Fruit fly (Drosophila melanogaster) ovary, adult (tissue): Measurements from ENCODE around the gene Osi17.

Experiments used
- CG17801 ChIP-seq: fragments of 200-800 bp; optimal IDR thresholded peaks from 2 replicates; lab custom pipeline; 2019; ENCODE audit warnings: missing biosample characterization, mild to moderate bottlenecking, missing genetic modification characterization, moderate library complexity; ENCODE audit not compliant: partially characterized antibody

The Osi17 gene

DNA sequence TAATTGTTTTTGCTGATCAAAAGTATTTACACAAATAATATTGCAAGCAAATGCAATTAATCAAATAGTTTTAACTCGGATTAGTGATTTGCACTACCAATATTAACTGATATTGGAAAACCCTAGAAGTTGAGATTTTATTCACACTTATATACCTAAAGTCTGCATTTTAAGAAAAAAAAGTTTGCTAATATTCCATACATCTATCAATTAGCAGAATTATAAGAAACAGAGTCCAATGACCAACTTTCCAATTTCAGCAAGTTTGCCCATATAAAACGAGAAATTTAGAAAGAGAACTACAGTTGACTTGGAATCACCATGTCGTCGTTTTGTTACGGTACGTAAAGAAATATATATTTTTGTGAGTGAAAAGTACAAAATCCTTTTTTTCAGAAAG lies 5.0 kb upstream of the Osi17 start, which contains the start of gene CG46026:
TSS of gene CG46026 (plus strand) at position 301 of the 400 bp plus-strand sequence.
- TF ChIP-seq CG17801 = no peak

DNA sequence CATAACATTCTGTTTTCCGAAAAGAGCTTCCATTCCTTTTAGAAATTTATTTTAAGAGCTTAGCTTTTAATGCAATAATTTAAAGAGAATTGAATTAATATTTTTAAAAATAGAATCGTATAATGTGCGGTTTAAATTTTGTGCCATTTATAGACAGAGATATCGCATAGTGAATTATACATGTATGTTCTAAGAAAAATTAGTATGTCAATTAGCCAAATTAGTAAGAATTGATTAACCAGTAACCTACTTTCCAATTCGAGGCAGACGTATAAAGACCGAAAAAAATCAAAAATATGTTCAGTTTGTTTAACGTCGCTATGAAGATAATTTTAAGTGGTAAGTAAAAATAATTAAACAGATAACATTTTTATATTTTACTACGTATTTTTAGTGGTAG lies 1.9 kb upstream of the Osi17 start, which contains the start of gene CG31560:
TSS of gene CG31560 (plus strand) at position 301 of the 400 bp plus-strand sequence.
- no peak for TF ChIP-seq CG17801

DNA sequence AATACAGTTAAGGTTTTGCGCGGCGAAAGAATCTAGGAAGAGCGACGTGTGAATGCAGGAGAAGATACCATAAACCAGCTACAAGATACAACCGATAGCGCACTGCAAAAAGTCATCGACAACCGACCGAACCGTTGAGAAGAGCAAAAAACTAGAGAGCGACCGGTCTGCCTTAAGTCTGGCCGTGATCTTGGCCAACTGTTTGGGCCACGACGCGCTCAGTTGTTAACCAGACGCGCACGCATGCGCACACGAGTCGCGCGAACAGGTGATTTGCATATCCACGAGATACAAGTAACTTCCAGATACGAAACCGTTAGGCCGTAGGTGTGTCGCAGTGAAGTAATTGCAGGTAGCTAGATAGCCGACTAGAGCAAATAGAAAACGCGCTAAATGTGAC lies 3.5 kb downstream of the Osi17 start:
- TF ChIP-seq CG17801 = no peak

DNA sequence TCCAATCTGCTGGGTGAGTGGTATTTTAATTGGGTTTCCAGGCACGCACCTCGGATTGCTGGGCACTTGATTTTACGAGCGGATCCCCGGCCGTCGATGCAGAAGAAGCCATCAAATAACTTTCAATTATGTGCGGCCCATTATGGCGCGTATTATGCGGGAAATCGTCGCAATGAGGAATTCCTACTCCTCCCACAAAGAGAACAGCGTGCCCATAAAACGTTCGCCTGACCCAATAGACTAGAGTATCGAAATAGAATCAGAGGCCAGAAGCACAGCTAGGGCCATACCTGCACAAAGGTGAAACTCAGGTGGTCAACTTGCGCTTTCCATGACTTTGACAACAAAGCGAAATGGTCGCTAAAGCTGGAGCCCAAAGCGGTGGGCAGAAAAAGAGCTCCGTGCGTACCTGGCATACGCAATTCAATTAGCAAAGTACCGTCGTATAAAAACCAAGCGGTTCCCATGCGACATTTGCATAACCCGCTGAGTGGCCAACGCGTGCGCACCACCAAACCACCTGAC lies 18.3 kb downstream of the Osi17 start, which contains the start of gene Osi18:
TSS of gene Osi18 (plus strand) at position 475 of the 525 bp plus-strand sequence.
- no peak for TF ChIP-seq CG17801

DNA sequence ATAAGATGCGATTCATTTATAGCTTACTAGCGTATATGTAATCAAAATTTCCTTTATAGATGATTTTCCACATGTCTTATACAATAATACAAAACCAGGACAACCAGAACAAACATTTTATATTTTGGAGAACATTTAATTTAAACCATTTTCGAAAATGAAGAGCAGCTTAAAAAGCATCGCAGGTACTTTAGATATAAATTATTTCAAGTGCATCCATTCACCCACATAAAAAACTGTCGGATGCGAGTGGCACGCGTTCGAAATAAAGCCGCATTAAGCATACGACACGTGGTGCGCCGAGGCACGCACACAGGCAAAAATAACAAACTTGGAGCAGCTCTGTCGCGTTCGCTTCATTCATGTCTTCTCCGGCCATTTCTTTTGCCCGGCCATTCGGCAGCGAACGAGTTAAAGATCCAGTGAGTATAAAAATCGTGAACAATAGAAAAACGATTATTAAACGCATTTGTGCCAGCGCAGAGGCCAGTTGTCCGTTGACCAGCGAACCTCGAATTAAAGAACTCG lies 23.4 kb downstream of the Osi17 start, which contains the start of gene Osi19:
TSS of gene Osi19 (plus strand) at position 457 of the 528 bp plus-strand sequence.
- TF ChIP-seq CG17801 = no peak

- no peak for TF ChIP-seq CG17801
Measured at dm6 chr3R:6337397-6337796, 25.8 kb downstream of the Osi17 start.

DNA sequence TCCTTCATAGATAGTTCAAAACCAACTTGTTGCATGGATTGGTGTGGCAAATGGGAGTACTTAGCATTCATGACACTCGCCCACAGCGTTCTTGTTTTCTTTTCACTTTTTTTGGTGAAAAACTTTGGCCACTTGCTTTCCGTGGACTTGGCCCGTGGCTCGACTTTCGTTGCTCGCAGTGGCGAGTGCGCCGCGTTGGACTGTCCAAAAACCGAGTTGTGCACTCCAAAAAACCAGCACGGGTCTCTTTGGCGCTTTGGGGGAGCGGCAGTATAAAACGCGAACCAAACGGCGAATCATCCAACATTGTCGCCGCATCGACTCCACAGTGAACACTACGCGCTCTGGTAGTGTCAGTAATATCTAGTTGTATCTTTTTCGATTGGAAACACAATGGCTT lies 28.2 kb downstream of the Osi17 start, which contains the start of gene Osi20:
TSS of gene Osi20 (plus strand) at position 301 of the 400 bp plus-strand sequence.
- no peak for TF ChIP-seq CG17801

DNA sequence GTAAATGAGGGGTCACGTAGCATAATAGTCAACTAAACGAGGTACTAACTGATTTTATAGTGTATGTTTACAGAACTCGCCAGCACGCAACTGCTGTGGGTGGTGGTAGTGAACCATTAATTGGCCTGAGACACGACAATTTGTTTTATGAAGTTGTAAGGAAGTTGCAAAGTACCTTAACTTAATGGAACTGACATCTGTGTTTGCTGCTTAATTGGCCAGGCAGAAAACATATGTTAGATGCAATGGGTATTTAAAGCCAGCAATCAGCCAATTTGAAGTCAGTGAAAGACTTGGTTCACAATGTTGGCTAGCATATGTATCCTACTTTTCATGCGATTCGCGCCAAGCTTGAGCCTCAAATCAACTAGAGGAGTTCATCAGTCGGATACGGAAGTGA lies 30.1 kb downstream of the Osi17 start, which contains the start of gene CG17917:
TSS of gene CG17917 (plus strand) at position 301 of the 400 bp plus-strand sequence.
- no peak for TF ChIP-seq CG17801

DNA sequence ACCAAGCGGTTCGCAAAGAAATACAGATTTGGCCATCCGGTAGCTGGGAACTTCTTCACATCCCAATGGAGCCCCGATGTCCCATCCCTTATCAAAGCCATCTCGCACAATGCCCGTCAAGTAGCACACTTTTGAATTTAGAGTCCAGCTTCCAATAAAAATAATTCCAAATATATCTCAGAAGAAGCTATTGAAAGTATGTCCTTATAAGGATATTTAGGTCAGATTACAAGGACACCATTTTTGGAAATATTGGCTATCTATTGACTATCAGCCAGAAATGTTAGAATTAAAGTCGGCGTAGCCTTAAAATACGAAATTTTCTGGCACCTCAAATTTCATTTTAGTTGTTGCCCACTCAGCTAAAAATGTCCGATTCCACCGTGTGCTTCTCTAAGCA lies 31.1 kb downstream of the Osi17 start, which contains the start of gene CG10298:
TSS of gene CG10298 (plus strand) at position 301 of the 400 bp plus-strand sequence.
- no peak for TF ChIP-seq CG17801

- TF ChIP-seq CG17801 = no peak
Measured at dm6 chr3R:6343396-6344239, 32.0 kb downstream of the Osi17 start, which contains the start of gene CG17919. CG17919 (plus strand) TSS chr3R:6344029.

- TF ChIP-seq CG17801 = peak; percentile 43
Measured at dm6 chr3R:6345814-6346213, 34.2 kb downstream of the Osi17 start, which contains the start of the genes SmD2 and CG18048. SmD2 (minus strand) TSS chr3R:6345911. CG18048 (plus strand) TSS chr3R:6346111.

- TF ChIP-seq CG17801 = no peak
Measured at dm6 chr3R:6348943-6349342, 37.4 kb downstream of the Osi17 start, which contains the start of gene Hr83. Hr83 (plus strand) TSS chr3R:6349243.

DNA sequence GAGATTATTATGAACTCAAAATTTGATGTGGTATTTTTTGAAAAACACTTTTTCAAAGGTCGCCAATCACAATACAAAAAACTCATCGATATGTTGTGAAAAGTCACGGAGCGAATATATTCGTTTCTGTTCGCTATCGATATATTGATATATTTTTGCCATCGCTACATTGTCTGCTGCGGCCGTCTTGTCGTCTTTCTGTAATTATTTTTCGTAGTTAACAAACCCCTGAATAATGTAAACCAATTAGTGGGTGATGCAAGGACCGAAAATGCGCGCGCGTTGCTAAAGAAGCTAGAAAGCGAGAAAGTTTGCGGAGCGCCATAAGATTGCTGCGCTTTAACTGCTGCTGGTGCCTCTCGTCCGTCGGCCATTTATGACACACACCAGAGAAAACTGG lies 39.2 kb downstream of the Osi17 start, which contains the start of gene Pak:
TSS of gene Pak (plus strand) at position 142 of the 400 bp plus-strand sequence.
- TF ChIP-seq CG17801 = no peak

- TF ChIP-seq CG17801 = no peak
Measured at dm6 chr3R:6351181-6351580, 39.6 kb downstream of the Osi17 start.

dm6 chr3R:6351696-6352378 lies 40.3 kb downstream of the Osi17 start:
- TF ChIP-seq CG17801 = no peak

dm6 chr3R:6352436-6352835 lies 40.9 kb downstream of the Osi17 start:
- no peak for TF ChIP-seq CG17801
